Worm (Caenorhabditis elegans): ENCODE data around the gene ttr-9.

Gene ttr-9

ce11 chrIV:9508612-9509011, 2.5 kb upstream of the ttr-9 start, which contains the start of gene ethe-1:
Gene ethe-1 (minus strand): TSS chrIV:9508761.
- TF ChIP-seq lin-35 (GFP tag; optimal IDR thresholded peaks at IDR 0.05): no peak
- TF ChIP-seq ceh-100 (GFP tag; IDR thresholded peaks at IDR 0.05): no peak
- TF ChIP-seq die-1 (tag; optimal IDR thresholded peaks at IDR 0.05): no peak
- TF ChIP-seq snpc-4 (GFP tag; optimal IDR thresholded peaks at IDR 0.05): no peak
- peak; percentile 9 to 47 (median 38) for TF ChIP-seq snpc-4 (tag; optimal IDR thresholded peaks at IDR 0.05)
- peak; percentile 18 for TF ChIP-seq nhr-80 (tag; optimal IDR thresholded peaks at IDR 0.05)
- TF ChIP-seq athp-1 (tag; optimal IDR thresholded peaks at IDR 0.05): no peak
- no peak for TF ChIP-seq nhr-90 (tag; optimal IDR thresholded peaks at IDR 0.05)
- no peak for TF ChIP-seq egl-44 (GFP tag; IDR thresholded peaks at IDR 0.05)
- TF ChIP-seq lir-1 (GFP tag; conservative IDR thresholded peaks at IDR 0.05): no peak
- no peak for TF ChIP-seq F10E7.11 (tag; optimal IDR thresholded peaks at IDR 0.05)
- no peak for TF ChIP-seq aptf-2 (GFP tag; conservative IDR thresholded peaks at IDR 0.05)
- no peak for TF ChIP-seq ceh-79 (tag; optimal IDR thresholded peaks at IDR 0.05)
- no peak for TF ChIP-seq tbp1 (GFP tag; optimal IDR thresholded peaks at IDR 0.05)

- TF ChIP-seq lir-1 (GFP tag; conservative IDR thresholded peaks at IDR 0.05): no peak
- no peak for TF ChIP-seq die-1 (tag; optimal IDR thresholded peaks at IDR 0.05)
- TF ChIP-seq ztf-25 (GFP tag; IDR thresholded peaks at IDR 0.05): no peak
- TF ChIP-seq ets-4 (GFP tag; optimal IDR thresholded peaks at IDR 0.05): no peak
- no peak for TF ChIP-seq B0019.2 (GFP tag; conservative IDR thresholded peaks at IDR 0.05)
Observed at ce11 chrIV:9500100-9500499, 6.1 kb downstream of the ttr-9 start, which contains the start of gene ugt-21. Gene ugt-21 (plus strand): TSS chrIV:9500311.

ce11 chrIV:9499636-9500035, 6.5 kb downstream of the ttr-9 start:
- TF ChIP-seq tbp1 (GFP tag; optimal IDR thresholded peaks at IDR 0.05) (no peak), F37B4.10 (GFP tag; IDR thresholded peaks at IDR 0.05) (no peak), B0336.3 (GFP tag; IDR thresholded peaks at IDR 0.05) (no peak), Y53F4B.3 (GFP tag; IDR thresholded peaks at IDR 0.05) (no peak), rpc-1 (optimal IDR thresholded peaks at IDR 0.05) (no peak), rpc-1 (tag; optimal IDR thresholded peaks at IDR 0.05) (no peak), Y56A3A.18 (GFP tag; IDR thresholded peaks at IDR 0.05) (no peak), chd-7 (tag; optimal IDR thresholded peaks at IDR 0.05) (no peak), F39B2.1 (GFP tag; IDR thresholded peaks at IDR 0.05) (no peak), akir-1 (GFP tag; optimal IDR thresholded peaks at IDR 0.05) (no peak), F23B12.7 (tag; optimal IDR thresholded peaks at IDR 0.05; ENCODE audit: insufficient read depth) (no peak), egrh-3 (GFP tag; IDR thresholded peaks at IDR 0.05) (no peak), mxl-1 (tag; optimal IDR thresholded peaks at IDR 0.05) (no peak), ztf-3 (GFP tag; optimal IDR thresholded peaks at IDR 0.05) (no peak), bed-1 (GFP tag; IDR thresholded peaks at IDR 0.05) (no peak), hsf-1 (GFP tag; IDR thresholded peaks at IDR 0.05) (no peak), Y95B8A.8 (GFP tag; IDR thresholded peaks at IDR 0.05) (no peak), C06A6.2 (GFP tag; conservative IDR thresholded peaks at IDR 0.05) (no peak)

- TF ChIP-seq cebp-2 (GFP tag; IDR thresholded peaks at IDR 0.05) (no peak), aptf-2 (GFP tag; conservative IDR thresholded peaks at IDR 0.05) (no peak), sdz-38 (tag; optimal IDR thresholded peaks at IDR 0.05) (no peak), ztf-28 (GFP tag; IDR thresholded peaks at IDR 0.05) (no peak), dpff-1 (tag; optimal IDR thresholded peaks at IDR 0.05) (no peak), ets-4 (GFP tag; optimal IDR thresholded peaks at IDR 0.05) (no peak), bed-1 (GFP tag; IDR thresholded peaks at IDR 0.05) (no peak), gei-17 (GFP tag; optimal IDR thresholded peaks at IDR 0.05) (no peak), sea-2 (GFP tag; IDR thresholded peaks at IDR 0.05) (no peak), snpc-1.1 (tag; optimal IDR thresholded peaks at IDR 0.05; ENCODE audit: insufficient read depth) (no peak)
Observed at ce11 chrIV:9498088-9498487, 8.1 kb downstream of the ttr-9 start, which contains the start of gene sru-4. Gene sru-4 (plus strand): TSS chrIV:9498388.

Data from whole organism, young adult.